Fruit fly (Drosophila melanogaster) whole organism, adult: Measurements from ENCODE around the gene CG10993.

Source experiments
- CG11617 ChIP-seq: fragments of 200-800 bp; sonication (Bioruptor generic); optimal IDR thresholded peaks from 2 replicates; lab custom pipeline; 2017; ENCODE audit warnings: mild to moderate bottlenecking, missing biosample characterization, missing genetic modification reagents, missing genetic modification characterization
- CG1620 ChIP-seq: fragments of 200-800 bp; sonication (Bioruptor generic); optimal IDR thresholded peaks from 2 replicates; lab custom pipeline; 2016; ENCODE audit warnings: missing biosample characterization, missing genetic modification characterization
- Clk ChIP-seq: fragments of 200-800 bp; sonication (Bioruptor generic); optimal IDR thresholded peaks from 2 replicates; lab custom pipeline; 2017; ENCODE audit warnings: missing biosample characterization, missing genetic modification characterization
- Crg-1 ChIP-seq: fragments of 200-800 bp; sonication (Bioruptor generic); optimal IDR thresholded peaks from 2 replicates; lab custom pipeline; 2016; ENCODE audit warnings: missing biosample characterization, missing genetic modification characterization
- Mnt ChIP-seq: fragments of 200-800 bp; sonication (Bioruptor generic); optimal IDR thresholded peaks from 2 replicates; lab custom pipeline; 2016; ENCODE audit warnings: missing biosample characterization, mild to moderate bottlenecking, missing genetic modification characterization
- bab1 ChIP-seq: fragments of 200-800 bp; sonication (Bioruptor generic); optimal IDR thresholded peaks from 3 replicates; lab custom pipeline; 2019; ENCODE audit warnings: missing biosample characterization, mild to moderate bottlenecking, missing genetic modification characterization, moderate library complexity
- cnc ChIP-seq, 2 experiments: fragments of >200 bp; optimal IDR thresholded peaks; 2 replicates each; lab custom pipeline; 2017
- ovo ChIP-seq: fragments of 200-800 bp; sonication (Bioruptor generic); optimal IDR thresholded peaks from 2 replicates; lab custom pipeline; 2016; ENCODE audit warnings: missing biosample characterization, missing genetic modification characterization

- TF ChIP-seq Mnt (peak; percentile 99), bab1 (GFP tag; lab: Kevin White, UChicago) (peak; percentile 49), cnc (optimal IDR thresholded peaks at IDR 0.05; lab: Kevin White, UChicago) (no peak), CG11617 (peak; percentile 58), Crg-1 (GFP tag; lab: Kevin White, UChicago) (no peak), Clk (GFP tag; lab: Kevin White, UChicago) (no peak), CG1620 (GFP tag; lab: Kevin White, UChicago) (peak; percentile 9), ovo (GFP tag; lab: Kevin White, UChicago) (peak; percentile 25)
These were observed 34.1 kb downstream of the CG10993 start, which contains the start of the genes CG32625 and Rtc1 for dm6 chrX:13756776-13757312.
